Worm (Caenorhabditis elegans) whole organism, late embryonic: ENCODE measurements around the gene T05A7.6.

ENCODE experiments used
- ama-1 ChIP-seq: fragments of 150-350 bp; optimal IDR thresholded peaks from 2 replicates; lab custom pipeline; 2014
- dmd-4 ChIP-seq: sonication (generic microtip); optimal IDR thresholded peaks from 2 replicates; lab custom pipeline; 2016; ENCODE audit warnings: borderline replicate concordance, missing genetic modification characterization, missing compliant biosample characterization
- lim-6 ChIP-seq: sonication (generic microtip); optimal IDR thresholded peaks from 2 replicates; lab custom pipeline; 2016; ENCODE audit warnings: missing genetic modification characterization, missing compliant biosample characterization

DNA sequence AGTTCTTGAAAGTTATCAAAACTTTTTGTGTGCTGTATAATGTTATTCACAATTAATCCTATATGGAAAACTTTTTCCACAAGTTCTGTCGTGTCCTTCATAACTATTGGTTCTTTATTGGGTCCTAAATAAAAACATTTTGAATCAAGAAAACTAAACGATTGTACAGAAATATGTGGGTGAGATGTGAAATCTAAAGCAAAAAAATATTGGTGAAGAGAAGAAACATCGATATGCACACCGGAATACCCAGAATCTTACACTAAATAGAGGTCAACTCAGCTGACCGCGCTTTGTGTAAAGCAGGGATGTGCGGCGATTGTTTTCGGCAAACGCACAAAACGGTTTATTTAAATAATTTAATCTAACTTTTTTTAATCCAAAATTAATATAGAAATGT, 10.3 kb downstream of the T05A7.6 start, which contains the start of gene T05A7.13:
- TF ChIP-seq ama-1 (no peak), lim-6 (tag; lab: Kevin White, UChicago) (no peak), dmd-4 (tag; lab: Kevin White, UChicago) (no peak)
